Worm (Caenorhabditis elegans) whole organism, midembryonic: ENCODE measurements around the gene gcn-1.

Experiments
- T22C8.4 ChIP-seq: fragments of 200-800 bp; sonication (Bioruptor generic); IDR thresholded peaks from 2 replicates; pipeline ENCODE4 v1.3.6; 2022; ENCODE audit warnings: missing genetic modification characterization, missing compliant biosample characterization
- cog-1 ChIP-seq: sonication (generic microtip); optimal IDR thresholded peaks from 2 replicates; lab custom pipeline; 2016; ENCODE audit warnings: missing genetic modification characterization, missing compliant biosample characterization
- flt-1 ChIP-seq: fragments of 200-800 bp; sonication (Bioruptor generic); IDR thresholded peaks from 2 replicates; pipeline ENCODE4 v1.3.6; 2022; ENCODE audit warnings: missing genetic modification characterization, missing compliant biosample characterization
- klf-2 ChIP-seq: fragments of 200-800 bp; sonication (Bioruptor generic); conservative IDR thresholded peaks from 2 replicates; pipeline ENCODE4 v1.3.6; 2022; ENCODE audit warnings: missing genetic modification reagents, missing genetic modification characterization, missing compliant biosample characterization
- tab-1 ChIP-seq: fragments of 200-800 bp; sonication (Bioruptor generic); IDR thresholded peaks from 2 replicates; pipeline ENCODE4 v1.3.6; 2022; ENCODE audit warnings: missing genetic modification characterization, missing compliant biosample characterization
- ztf-23 ChIP-seq: fragments of 200-800 bp; sonication (Bioruptor generic); IDR thresholded peaks from 2 replicates; pipeline ENCODE4 v1.3.6; 2022; ENCODE audit warnings: missing genetic modification reagents, missing genetic modification characterization, missing compliant biosample characterization
- ztf-29 ChIP-seq: fragments of 200-800 bp; sonication (Bioruptor generic); IDR thresholded peaks from 2 replicates; pipeline ENCODE4 v1.3.6; 2022; ENCODE audit warnings: missing genetic modification reagents, missing genetic modification characterization, missing compliant biosample characterization

DNA sequence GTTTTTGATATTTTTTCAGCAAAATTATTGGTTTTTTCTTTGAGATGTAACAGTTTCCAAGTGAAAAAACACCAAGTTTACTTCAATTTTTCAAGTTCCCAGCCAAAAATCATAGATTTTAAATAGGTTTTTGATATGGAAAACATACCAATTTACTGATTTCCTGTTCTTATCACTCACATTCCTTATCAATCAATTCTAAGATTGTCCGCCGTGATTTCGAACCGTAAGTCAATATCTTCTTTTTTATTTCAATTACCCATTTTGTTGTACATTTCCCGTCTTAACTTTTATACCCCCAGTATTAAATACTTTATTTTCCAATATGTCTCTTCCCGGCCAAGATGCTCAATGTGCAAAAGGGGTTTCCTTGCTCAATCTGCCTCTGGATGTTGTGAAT, 72.7 kb downstream of the gcn-1 start, which contains the start of gene fbxa-38:
- TF ChIP-seq ztf-29 (no peak), T22C8.4 (GFP tag; lab: Robert Waterston, UW) (no peak), cog-1 (no peak), tab-1 (GFP tag; lab: Robert Waterston, UW) (no peak), ztf-23 (GFP tag; lab: Robert Waterston, UW) (no peak), flt-1 (GFP tag; lab: Robert Waterston, UW) (no peak), klf-2 (GFP tag; lab: Robert Waterston, UW) (no peak)
